Worm (Caenorhabditis elegans): ENCODE measurements around the gene C06E1.11.

DNA sequence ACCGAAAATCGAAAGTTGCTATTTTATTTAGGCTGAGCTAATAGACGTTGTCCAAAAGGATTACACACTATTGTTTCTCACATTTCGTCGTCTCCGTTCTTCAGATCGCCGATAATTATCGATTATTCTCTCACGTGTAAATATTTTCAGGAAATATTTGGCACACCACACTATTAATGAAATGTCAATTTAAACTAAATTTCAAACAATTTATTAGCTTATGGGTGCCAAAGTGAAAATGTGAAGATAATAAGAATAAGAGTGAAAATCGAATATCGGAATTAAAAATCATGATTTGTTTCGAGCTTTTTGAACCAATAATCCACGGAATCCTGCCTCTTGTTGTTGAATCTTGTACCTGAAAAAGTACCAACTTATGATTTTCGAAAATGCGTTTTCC, at the start of gene C06E1.11:
- TF ChIP-seq pha-4 (tag; optimal IDR thresholded peaks at IDR 0.05) (no peak), rnt-1 (tag; optimal IDR thresholded peaks at IDR 0.05) (no peak), unc-55 (GFP tag; optimal IDR thresholded peaks at IDR 0.05) (no peak), ztf-16 (tag; optimal IDR thresholded peaks at IDR 0.05) (no peak), pag-3 (tag; optimal IDR thresholded peaks at IDR 0.05; ENCODE audit: borderline replicate concordance) (no peak), npax-4 (tag; optimal IDR thresholded peaks at IDR 0.05) (no peak), sox-4 (tag; optimal IDR thresholded peaks at IDR 0.05) (no peak), ttx-3 (tag; optimal IDR thresholded peaks at IDR 0.05) (no peak), fkh-10 (GFP tag; optimal IDR thresholded peaks at IDR 0.05) (no peak), ceh-19 (GFP tag; optimal IDR thresholded peaks at IDR 0.05) (no peak), ceh-9 (tag; optimal IDR thresholded peaks at IDR 0.05) (no peak), elt-4 (tag; optimal IDR thresholded peaks at IDR 0.05) (no peak), ama-1 (optimal IDR thresholded peaks at IDR 0.05) (no peak)
